Fruit fly (Drosophila melanogaster) whole organism, wandering third instar larva: ENCODE measurements around the gene Gdap1.

Experiments used
- Abd-B ChIP-seq: fragments of >200 bp; optimal IDR thresholded peaks from 2 replicates; lab custom pipeline; 2017; ENCODE audit warnings: missing biosample characterization, missing genetic modification characterization
- CG32264 ChIP-seq: fragments of 200-800 bp; sonication (Bioruptor generic); optimal IDR thresholded peaks from 2 replicates; lab custom pipeline; 2016; ENCODE audit warnings: missing biosample characterization, missing genetic modification characterization
- Hr78 ChIP-seq: fragments of >200 bp; optimal IDR thresholded peaks from 2 replicates; lab custom pipeline; 2017; ENCODE audit warnings: missing biosample characterization, missing genetic modification characterization
- Hr83 ChIP-seq: fragments of 200-300 bp; sonication (Bioruptor generic); optimal IDR thresholded peaks from 2 replicates; lab custom pipeline; 2016; ENCODE audit warnings: missing biosample characterization, mild to moderate bottlenecking, missing genetic modification characterization, moderate library complexity; ENCODE audit not compliant: poor library complexity, severe bottlenecking
- Myc ChIP-seq: fragments of >200 bp; optimal IDR thresholded peaks from 2 replicates; lab custom pipeline; 2017
- br ChIP-seq: fragments of 200-800 bp; sonication (Bioruptor generic); optimal IDR thresholded peaks from 2 replicates; lab custom pipeline; 2016; ENCODE audit warnings: missing biosample characterization, missing genetic modification characterization
- brk ChIP-seq: fragments of 200-800 bp; sonication (Bioruptor generic); optimal IDR thresholded peaks from 2 replicates; lab custom pipeline; 2016; ENCODE audit warnings: missing biosample characterization, mild to moderate bottlenecking, missing genetic modification characterization
- ey ChIP-seq: fragments of 200-800 bp; sonication (Bioruptor generic); optimal IDR thresholded peaks from 2 replicates; lab custom pipeline; 2016; ENCODE audit warnings: missing biosample characterization, missing genetic modification characterization
- h ChIP-seq: fragments of 200-800 bp; sonication (Bioruptor generic); optimal IDR thresholded peaks from 3 replicates; lab custom pipeline; 2016; ENCODE audit warnings: missing biosample characterization, mild to moderate bottlenecking, missing genetic modification characterization
- psq ChIP-seq: fragments of 200-800 bp; sonication (Bioruptor generic); optimal IDR thresholded peaks from 3 replicates; lab custom pipeline; 2017; ENCODE audit warnings: missing biosample characterization, mild to moderate bottlenecking, missing genetic modification characterization, moderate library complexity
- rgr ChIP-seq: fragments of 200-800 bp; sonication (Bioruptor generic); optimal IDR thresholded peaks from 3 replicates; lab custom pipeline; 2016; ENCODE audit warnings: missing biosample characterization, mild to moderate bottlenecking, missing genetic modification characterization
- sage ChIP-seq: fragments of 200-800 bp; sonication (Bioruptor generic); optimal IDR thresholded peaks from 2 replicates; lab custom pipeline; 2016; ENCODE audit warnings: missing biosample characterization, mild to moderate bottlenecking, missing genetic modification characterization

- TF ChIP-seq Myc (lab: Kevin White, UChicago), result no peak
- TF ChIP-seq brk (GFP tag; lab: Kevin White, UChicago), result no peak
- TF ChIP-seq rgr, result no peak
- TF ChIP-seq psq (GFP tag; lab: Kevin White, UChicago), result no peak
- no peak for TF ChIP-seq Abd-B (GFP tag; lab: Kevin White, UChicago)
- no peak for TF ChIP-seq Hr78 (GFP tag; lab: Kevin White, UChicago)
- no peak for TF ChIP-seq h (GFP tag; lab: Kevin White, UChicago)
- no peak for TF ChIP-seq Hr83 (GFP tag; lab: Kevin White, UChicago)
- TF ChIP-seq ey (GFP tag; lab: Kevin White, UChicago), result no peak
- TF ChIP-seq sage (GFP tag; lab: Kevin White, UChicago), result no peak
- no peak for TF ChIP-seq br (GFP tag; lab: Kevin White, UChicago)
- no peak for TF ChIP-seq CG32264 (GFP tag; lab: Kevin White, UChicago)
Observed at dm6 chr3L:5096674-5097073, 45.1 kb upstream of the Gdap1 start.
